Worm (Caenorhabditis elegans): ENCODE measurements around the gene R148.8.

R148.8 gene

ce11 chrIII:3170538-3170937 lies 20.8 kb upstream of the R148.8 start:
- TF ChIP-seq ref-1 (GFP tag; conservative IDR thresholded peaks at IDR 0.05): no peak
- TF ChIP-seq klf-2 (GFP tag; conservative IDR thresholded peaks at IDR 0.05): no peak
- TF ChIP-seq T22C8.4 (GFP tag; IDR thresholded peaks at IDR 0.05): peak; percentile 91

DNA sequence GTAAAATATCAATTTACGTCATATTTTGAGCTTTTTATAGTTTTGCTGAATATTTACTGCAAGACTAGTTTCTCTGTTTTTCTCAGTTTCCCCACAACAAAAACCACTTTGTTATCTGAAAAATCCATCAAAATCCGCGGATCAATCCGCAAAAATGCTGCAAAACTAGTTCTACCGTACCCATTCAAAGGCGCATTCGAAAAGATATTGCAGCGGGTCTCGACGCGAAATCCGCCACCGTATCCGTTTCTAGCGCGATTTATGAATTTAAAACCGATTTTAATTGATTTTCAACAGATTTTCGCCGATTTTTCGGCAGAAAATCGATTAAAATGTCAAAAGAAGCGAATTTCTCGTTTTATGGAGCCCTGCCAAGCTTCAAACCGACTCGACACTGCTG lies 19.9 kb upstream of the R148.8 start, which contains the start of gene R148.4:
Gene R148.4, plus strand, starts transcription at position 211 of the 400 bp plus-strand sequence.
- TF ChIP-seq flt-1 (GFP tag; IDR thresholded peaks at IDR 0.05) (no peak), ref-1 (GFP tag; conservative IDR thresholded peaks at IDR 0.05) (no peak), cog-1 (tag; optimal IDR thresholded peaks at IDR 0.05) (no peak), ztf-29 (GFP tag; IDR thresholded peaks at IDR 0.05) (no peak), med-1 (GFP tag; optimal IDR thresholded peaks at IDR 0.05; ENCODE audit: insufficient read depth) (no peak), T22C8.4 (GFP tag; IDR thresholded peaks at IDR 0.05) (no peak), tab-1 (GFP tag; IDR thresholded peaks at IDR 0.05) (no peak), klf-2 (GFP tag; conservative IDR thresholded peaks at IDR 0.05) (no peak)

ce11 chrIII:3174985-3175384 lies 16.3 kb upstream of the R148.8 start, which contains the start of gene R148.3:
TSS of gene R148.3 (plus strand) at chrIII:3175331.
- TF ChIP-seq tab-1 (GFP tag; IDR thresholded peaks at IDR 0.05): peak; percentile 85
- TF ChIP-seq ztf-23 (GFP tag; IDR thresholded peaks at IDR 0.05): peak; percentile 92
- peak; percentile 49 for TF ChIP-seq cog-1 (tag; optimal IDR thresholded peaks at IDR 0.05)
- TF ChIP-seq ref-1 (GFP tag; conservative IDR thresholded peaks at IDR 0.05): peak; percentile 64; the same call in 1 of the 2 replicates
- TF ChIP-seq flt-1 (GFP tag; IDR thresholded peaks at IDR 0.05): peak; percentile 86
- TF ChIP-seq ztf-29 (GFP tag; IDR thresholded peaks at IDR 0.05): peak; percentile 78
- peak; percentile 80 for TF ChIP-seq klf-2 (GFP tag; conservative IDR thresholded peaks at IDR 0.05)
- TF ChIP-seq T22C8.4 (GFP tag; IDR thresholded peaks at IDR 0.05): peak; percentile 8; the same call in 1 of the 2 replicates
- TF ChIP-seq med-1 (GFP tag; optimal IDR thresholded peaks at IDR 0.05; ENCODE audit: insufficient read depth): peak; percentile 93

ce11 chrIII:3176775-3177174 lies 14.5 kb upstream of the R148.8 start:
- TF ChIP-seq ztf-29 (GFP tag; IDR thresholded peaks at IDR 0.05) (no peak), ztf-23 (GFP tag; IDR thresholded peaks at IDR 0.05) (no peak), tab-1 (GFP tag; IDR thresholded peaks at IDR 0.05) (no peak), klf-2 (GFP tag; conservative IDR thresholded peaks at IDR 0.05) (no peak), flt-1 (GFP tag; IDR thresholded peaks at IDR 0.05) (no peak)

DNA sequence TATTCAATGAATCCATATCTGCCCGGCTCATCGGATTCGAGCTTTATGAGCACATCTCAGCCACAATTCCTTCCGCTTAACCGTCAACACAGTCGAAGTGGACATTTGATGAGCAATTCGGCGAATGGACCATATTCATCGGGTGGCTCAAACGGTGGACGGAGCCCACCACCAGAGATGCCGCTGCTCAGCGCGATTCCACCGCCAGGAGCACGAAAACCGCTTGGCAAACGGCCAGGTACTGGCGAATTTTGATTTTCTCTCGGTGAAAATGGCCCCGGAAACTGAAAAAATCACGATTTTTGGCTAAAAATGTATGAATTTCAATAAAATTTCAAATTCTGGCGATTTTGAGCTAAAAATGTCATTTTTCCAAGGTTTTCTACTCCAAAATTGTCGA lies 11.4 kb upstream of the R148.8 start:
- TF ChIP-seq med-1 (GFP tag; optimal IDR thresholded peaks at IDR 0.05; ENCODE audit: insufficient read depth): no peak
- TF ChIP-seq ref-1 (GFP tag; conservative IDR thresholded peaks at IDR 0.05): no peak
- TF ChIP-seq ztf-23 (GFP tag; IDR thresholded peaks at IDR 0.05): no peak
- TF ChIP-seq tab-1 (GFP tag; IDR thresholded peaks at IDR 0.05): no peak
- TF ChIP-seq flt-1 (GFP tag; IDR thresholded peaks at IDR 0.05): no peak
- no peak for TF ChIP-seq cog-1 (tag; optimal IDR thresholded peaks at IDR 0.05)
- TF ChIP-seq ztf-29 (GFP tag; IDR thresholded peaks at IDR 0.05): no peak
- no peak for TF ChIP-seq klf-2 (GFP tag; conservative IDR thresholded peaks at IDR 0.05)
- TF ChIP-seq T22C8.4 (GFP tag; IDR thresholded peaks at IDR 0.05): no peak

DNA sequence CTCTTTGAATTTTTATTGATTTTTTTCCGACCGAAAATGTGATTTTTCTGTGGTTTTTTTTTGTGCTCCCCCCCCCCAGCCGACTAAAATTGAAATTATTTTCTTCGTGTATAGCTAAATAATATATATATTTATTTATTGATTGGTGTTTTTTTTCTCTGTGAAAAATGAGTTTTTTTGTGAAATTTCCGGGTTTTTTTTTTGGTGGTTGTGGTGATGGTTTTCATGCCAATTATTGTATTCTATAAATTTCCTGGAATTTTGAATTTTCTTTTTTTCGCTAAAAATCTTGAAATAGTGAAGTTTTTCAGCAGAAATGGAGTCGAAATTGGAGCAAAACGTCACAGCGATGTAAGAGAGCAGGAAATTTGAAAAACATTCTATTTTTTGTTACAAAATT lies 7.9 kb upstream of the R148.8 start, which contains the start of gene lmtr-5:
Gene lmtr-5, plus strand, starts transcription at position 301 of the 400 bp plus-strand sequence.
- TF ChIP-seq cog-1 (tag; optimal IDR thresholded peaks at IDR 0.05) (no peak), T22C8.4 (GFP tag; IDR thresholded peaks at IDR 0.05) (no peak), ztf-23 (GFP tag; IDR thresholded peaks at IDR 0.05) (no peak), klf-2 (GFP tag; conservative IDR thresholded peaks at IDR 0.05) (no peak)

DNA sequence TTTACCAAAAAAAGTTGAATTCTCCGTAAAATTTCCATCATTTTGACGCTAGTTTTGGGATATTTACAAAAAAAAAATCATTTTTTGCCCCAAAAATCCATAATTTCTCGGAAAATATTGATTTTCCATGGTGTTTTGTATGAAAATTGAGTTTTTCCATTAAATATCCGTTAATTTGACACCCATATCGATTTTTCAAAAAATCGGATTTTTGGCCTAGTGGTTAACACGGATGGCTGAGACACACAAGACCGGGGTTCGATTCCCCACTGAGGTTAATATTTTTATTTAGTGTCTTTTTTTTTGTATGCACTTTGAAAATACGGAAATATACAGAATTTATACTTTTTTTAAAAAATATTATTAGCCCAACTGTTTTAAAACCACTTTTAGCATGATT lies 6.1 kb upstream of the R148.8 start:
- TF ChIP-seq ref-1 (GFP tag; conservative IDR thresholded peaks at IDR 0.05): no peak
- TF ChIP-seq flt-1 (GFP tag; IDR thresholded peaks at IDR 0.05): no peak
- TF ChIP-seq tab-1 (GFP tag; IDR thresholded peaks at IDR 0.05): no peak
- TF ChIP-seq med-1 (GFP tag; optimal IDR thresholded peaks at IDR 0.05; ENCODE audit: insufficient read depth): no peak
- no peak for TF ChIP-seq ztf-23 (GFP tag; IDR thresholded peaks at IDR 0.05)
- no peak for TF ChIP-seq T22C8.4 (GFP tag; IDR thresholded peaks at IDR 0.05)
- no peak for TF ChIP-seq cog-1 (tag; optimal IDR thresholded peaks at IDR 0.05)

- TF ChIP-seq ztf-23 (GFP tag; IDR thresholded peaks at IDR 0.05) (no peak), ref-1 (GFP tag; conservative IDR thresholded peaks at IDR 0.05) (no peak), tab-1 (GFP tag; IDR thresholded peaks at IDR 0.05) (no peak), T22C8.4 (GFP tag; IDR thresholded peaks at IDR 0.05) (no peak), flt-1 (GFP tag; IDR thresholded peaks at IDR 0.05) (no peak), ztf-29 (GFP tag; IDR thresholded peaks at IDR 0.05) (no peak), med-1 (GFP tag; optimal IDR thresholded peaks at IDR 0.05; ENCODE audit: insufficient read depth) (no peak), klf-2 (GFP tag; conservative IDR thresholded peaks at IDR 0.05) (no peak), cog-1 (tag; optimal IDR thresholded peaks at IDR 0.05) (no peak)
Observed at ce11 chrIII:3185980-3186379, 5.3 kb upstream of the R148.8 start, which contains the start of gene mks-1. TSS of gene mks-1 (plus strand) at chrIII:3186280.

DNA sequence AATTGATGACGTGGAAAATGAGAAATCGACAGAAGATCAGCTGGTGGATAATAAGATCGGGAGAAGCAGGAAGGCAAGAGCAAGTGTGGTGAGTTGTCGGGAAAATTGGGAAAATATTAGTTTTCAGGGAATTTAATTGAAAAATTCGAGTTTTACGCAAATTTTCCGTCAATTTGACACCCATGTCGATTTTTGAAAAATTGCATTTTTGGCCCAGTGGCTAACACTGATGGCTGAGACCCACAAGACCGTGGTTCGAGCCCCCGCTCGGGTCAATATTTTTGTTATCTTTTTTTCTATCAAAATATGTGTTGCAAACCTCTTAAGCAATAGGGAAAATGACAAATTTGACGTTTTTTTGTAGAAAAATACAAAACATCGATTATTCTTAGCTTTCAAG lies 2.7 kb upstream of the R148.8 start:
- TF ChIP-seq klf-2 (GFP tag; conservative IDR thresholded peaks at IDR 0.05) (no peak), tab-1 (GFP tag; IDR thresholded peaks at IDR 0.05) (no peak), ztf-29 (GFP tag; IDR thresholded peaks at IDR 0.05) (no peak), med-1 (GFP tag; optimal IDR thresholded peaks at IDR 0.05; ENCODE audit: insufficient read depth) (no peak), ref-1 (GFP tag; conservative IDR thresholded peaks at IDR 0.05) (no peak), cog-1 (tag; optimal IDR thresholded peaks at IDR 0.05) (no peak)

DNA sequence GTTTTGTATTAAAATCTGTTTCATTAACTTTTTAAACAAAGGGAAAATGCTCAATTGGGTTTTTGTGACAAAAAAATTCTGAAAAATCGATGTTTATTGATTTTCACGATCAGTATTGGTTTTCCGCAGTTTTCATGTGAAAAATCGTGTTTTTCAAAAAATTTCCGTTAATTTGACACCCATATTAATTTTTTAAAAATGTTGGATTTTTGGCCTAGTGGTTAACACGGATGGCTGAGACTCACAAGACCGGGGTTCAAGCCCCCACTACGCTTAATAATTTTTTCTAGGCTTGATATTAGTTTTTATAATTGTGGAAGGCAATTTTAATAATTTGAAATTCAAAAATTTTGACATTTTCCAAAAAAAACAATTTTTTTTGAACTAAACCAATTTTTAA lies 635 bp upstream of the R148.8 start:
- TF ChIP-seq cog-1 (tag; optimal IDR thresholded peaks at IDR 0.05): no peak
- no peak for TF ChIP-seq T22C8.4 (GFP tag; IDR thresholded peaks at IDR 0.05)
- TF ChIP-seq klf-2 (GFP tag; conservative IDR thresholded peaks at IDR 0.05): no peak
- TF ChIP-seq med-1 (GFP tag; optimal IDR thresholded peaks at IDR 0.05; ENCODE audit: insufficient read depth): no peak
- no peak for TF ChIP-seq ztf-29 (GFP tag; IDR thresholded peaks at IDR 0.05)
- TF ChIP-seq ztf-23 (GFP tag; IDR thresholded peaks at IDR 0.05): no peak
- no peak for TF ChIP-seq tab-1 (GFP tag; IDR thresholded peaks at IDR 0.05)
- no peak for TF ChIP-seq flt-1 (GFP tag; IDR thresholded peaks at IDR 0.05)
- no peak for TF ChIP-seq ref-1 (GFP tag; conservative IDR thresholded peaks at IDR 0.05)

All from whole organism, midembryonic.